Worm (Caenorhabditis elegans) whole organism, young adult: ENCODE data around the gene C29F9.6.

Source experiments
- akir-1 ChIP-seq: fragments of 200-800 bp; sonication (Bioruptor generic); optimal IDR thresholded peaks from 2 replicates; lab custom pipeline; 2018; ENCODE audit warnings: mild to moderate bottlenecking, missing genetic modification characterization, moderate library complexity, missing compliant biosample characterization
- efl-1 ChIP-seq: fragments of 150-350 bp; optimal IDR thresholded peaks from 2 replicates; lab custom pipeline; 2014; ENCODE audit warnings: missing biosample characterization, missing genetic modification reagents, missing genetic modification characterization
- him-1 ChIP-seq: sonication (generic microtip); optimal IDR thresholded peaks from 2 replicates; lab custom pipeline; 2016; ENCODE audit warnings: missing genotype, missing genetic modification reagents, missing genetic modification characterization, missing compliant biosample characterization
- lir-1 ChIP-seq: fragments of 200-800 bp; sonication (Bioruptor generic); conservative IDR thresholded peaks from 2 replicates; pipeline ENCODE4 v1.3.6; 2022; ENCODE audit warnings: missing genetic modification reagents, missing genetic modification characterization, missing compliant biosample characterization
- nhr-179 ChIP-seq: sonication (generic microtip); optimal IDR thresholded peaks from 2 replicates; lab custom pipeline; 2016; ENCODE audit warnings: mild to moderate bottlenecking, missing genetic modification characterization, missing compliant biosample characterization
- snpc-3.4 ChIP-seq: sonication (generic microtip); optimal IDR thresholded peaks from 2 replicates; lab custom pipeline; 2017; ENCODE audit warnings: missing genetic modification characterization, mild to moderate bottlenecking, missing compliant biosample characterization, antibody characterized with exemption, moderate library complexity, missing genotype, missing genetic modification reagents

ce11 chrIII:114603-115002 lies at the start of gene C29F9.6:
- TF ChIP-seq snpc-3.4 (tag; lab: Kevin White, UChicago) (no peak), him-1 (tag; lab: Kevin White, UChicago) (no peak), akir-1 (GFP tag; lab: Kevin White, UChicago) (no peak), lir-1 (GFP tag; lab: Robert Waterston, UW) (no peak), nhr-179 (no peak), efl-1 (no peak)
